Worm (Caenorhabditis elegans) whole organism, L2 larva: ENCODE results near the gene sup-10.
A peak's percentile ranks its signal among the peaks of the same experiment; 100 is the strongest.

ENCODE experiments used
- C34F6.9 ChIP-seq: fragments of 150-350 bp; optimal IDR thresholded peaks from 2 replicates; lab custom pipeline; 2014; ENCODE audit warnings: missing biosample characterization, missing genetic modification characterization
- F13H6.1 ChIP-seq: sonication (generic microtip); optimal IDR thresholded peaks from 2 replicates; lab custom pipeline; 2016; ENCODE audit warnings: missing genetic modification characterization, missing compliant biosample characterization
- Y55F3AM.14 ChIP-seq: fragments of 200-800 bp; sonication (Bioruptor generic); optimal IDR thresholded peaks from 2 replicates; lab custom pipeline; 2018; ENCODE audit warnings: mild to moderate bottlenecking, missing genetic modification characterization, missing compliant biosample characterization
- ZK546.5 ChIP-seq: sonication (generic microtip); optimal IDR thresholded peaks from 2 replicates; lab custom pipeline; 2017; ENCODE audit warnings: missing biosample characterization, missing genetic modification characterization
- aly-2 ChIP-seq: fragments of 150-350 bp; optimal IDR thresholded peaks from 2 replicates; lab custom pipeline; 2014; ENCODE audit warnings: missing biosample characterization, missing genetic modification characterization
- ama-1 ChIP-seq: fragments of 150-350 bp; optimal IDR thresholded peaks from 2 replicates; lab custom pipeline; 2018; ENCODE audit warnings: inconsistent platforms
- blmp-1 ChIP-seq: sonication (generic microtip); optimal IDR thresholded peaks from 2 replicates; lab custom pipeline; 2017; ENCODE audit warnings: missing genetic modification characterization, mild to moderate bottlenecking, missing compliant biosample characterization, antibody characterized with exemption, moderate library complexity; ENCODE audit not compliant: insufficient read depth
- ceh-16 ChIP-seq: fragments of 150-350 bp; optimal IDR thresholded peaks from 2 replicates; lab custom pipeline; 2014; ENCODE audit warnings: missing biosample characterization, missing genetic modification characterization
- ceh-82 ChIP-seq: fragments of 150-350 bp; optimal IDR thresholded peaks from 2 replicates; lab custom pipeline; 2014; ENCODE audit warnings: missing biosample characterization, missing genetic modification characterization
- crh-2 ChIP-seq: sonication (generic microtip); optimal IDR thresholded peaks from 2 replicates; lab custom pipeline; 2017; ENCODE audit warnings: missing biosample characterization, missing genetic modification characterization
- dmd-4 ChIP-seq: sonication (generic microtip); optimal IDR thresholded peaks from 2 replicates; lab custom pipeline; 2017; ENCODE audit warnings: missing biosample characterization, missing genetic modification characterization
- egl-27 ChIP-seq: sonication (generic microtip); optimal IDR thresholded peaks from 3 replicates; lab custom pipeline; 2017; ENCODE audit warnings: missing biosample characterization, missing genetic modification reagents, missing genetic modification characterization
- elt-1 ChIP-seq: fragments of 150-350 bp; optimal IDR thresholded peaks from 2 replicates; lab custom pipeline; 2014; ENCODE audit warnings: missing biosample characterization, missing genetic modification characterization
- fos-1 ChIP-seq: fragments of 150-350 bp; optimal IDR thresholded peaks from 2 replicates; lab custom pipeline; 2014; ENCODE audit warnings: missing biosample characterization, missing genetic modification characterization
- gmeb-1 ChIP-seq: fragments of 150-350 bp; optimal IDR thresholded peaks from 2 replicates; lab custom pipeline; 2014; ENCODE audit warnings: missing biosample characterization, missing genetic modification characterization
- lin-13 ChIP-seq: fragments of 150-350 bp; optimal IDR thresholded peaks from 2 replicates; lab custom pipeline; 2014; ENCODE audit warnings: missing biosample characterization, missing genetic modification reagents, missing genetic modification characterization
- lsy-2 ChIP-seq, 2 experiments: fragments of 150-350 bp in 1 of 2; sonication (generic microtip) in 1 of 2; optimal IDR thresholded peaks; 2 replicates each; lab custom pipeline; 2014 to 2017; ENCODE audit warnings: missing biosample characterization in 2 of 2, missing genetic modification characterization in 2 of 2
- mbf-1 ChIP-seq: sonication (generic microtip); optimal IDR thresholded peaks from 2 replicates; lab custom pipeline; 2017; ENCODE audit warnings: missing biosample characterization, missing genetic modification characterization
- mdl-1 ChIP-seq, 2 experiments: fragments of 150-350 bp in 1 of 2; sonication (generic microtip) in 1 of 2; optimal IDR thresholded peaks; 2 replicates each; lab custom pipeline; 2017; ENCODE audit warnings: missing biosample characterization in 2 of 2, missing genetic modification characterization in 2 of 2
- nhr-11 ChIP-seq: fragments of 150-350 bp; optimal IDR thresholded peaks from 2 replicates; lab custom pipeline; 2014; ENCODE audit warnings: missing biosample characterization, missing genetic modification characterization
- nhr-12 ChIP-seq: fragments of 150-350 bp; optimal IDR thresholded peaks from 2 replicates; lab custom pipeline; 2014; ENCODE audit warnings: missing biosample characterization, missing genetic modification characterization
- nhr-21 ChIP-seq: fragments of 150-350 bp; optimal IDR thresholded peaks from 2 replicates; lab custom pipeline; 2014; ENCODE audit warnings: missing biosample characterization, missing genetic modification characterization
- nhr-23 ChIP-seq: fragments of 150-350 bp; optimal IDR thresholded peaks from 2 replicates; lab custom pipeline; 2014; ENCODE audit warnings: missing biosample characterization, missing genetic modification reagents, missing genetic modification characterization
- nhr-6 ChIP-seq: fragments of 150-350 bp; optimal IDR thresholded peaks from 2 replicates; lab custom pipeline; 2014; ENCODE audit warnings: missing biosample characterization, missing genetic modification characterization
- nhr-77 ChIP-seq: fragments of 150-350 bp; optimal IDR thresholded peaks from 2 replicates; lab custom pipeline; 2014; ENCODE audit warnings: missing biosample characterization, missing genetic modification characterization
- peb-1 ChIP-seq: fragments of 150-350 bp; optimal IDR thresholded peaks from 2 replicates; lab custom pipeline; 2014; ENCODE audit warnings: missing biosample characterization, missing genetic modification characterization
- sem-4 ChIP-seq: fragments of 150-350 bp; optimal IDR thresholded peaks from 2 replicates; lab custom pipeline; 2014; ENCODE audit warnings: missing biosample characterization, missing genetic modification reagents, missing genetic modification characterization
- skn-1 ChIP-seq: sonication (generic microtip); optimal IDR thresholded peaks from 2 replicates; lab custom pipeline; 2017; ENCODE audit warnings: missing biosample characterization, missing genetic modification characterization
- sma-9 ChIP-seq, 2 experiments: fragments of 150-350 bp in 1 of 2; sonication (generic microtip) in 1 of 2; optimal IDR thresholded peaks; 2 replicates each; lab custom pipeline; 2014 to 2016; ENCODE audit warnings: missing genetic modification characterization in 2 of 2, mild to moderate bottlenecking in 1 of 2, missing biosample characterization in 1 of 2, missing compliant biosample characterization in 1 of 2, missing genetic modification reagents in 1 of 2, moderate library complexity in 1 of 2
- snpc-4 ChIP-seq: fragments of 150-350 bp; optimal IDR thresholded peaks from 2 replicates; lab custom pipeline; 2014; ENCODE audit warnings: missing biosample characterization, missing genetic modification characterization
- unc-55 ChIP-seq: fragments of 150-350 bp; sonication (generic microtip); optimal IDR thresholded peaks from 3 replicates; lab custom pipeline; 2014; ENCODE audit warnings: missing biosample characterization, missing genetic modification reagents, missing genetic modification characterization
- unc-62 ChIP-seq: fragments of 150-350 bp; optimal IDR thresholded peaks from 2 replicates; lab custom pipeline; 2014; ENCODE audit warnings: missing biosample characterization, missing genetic modification reagents, missing genetic modification characterization
- zag-1 ChIP-seq: fragments of 150-350 bp; optimal IDR thresholded peaks from 2 replicates; lab custom pipeline; 2014; ENCODE audit warnings: missing biosample characterization, missing genetic modification characterization
- ztf-1 ChIP-seq: fragments of 200-800 bp; sonication (Bioruptor generic); conservative IDR thresholded peaks from 2 replicates; pipeline ENCODE4 v1.3.6; 2022; ENCODE audit warnings: missing genetic modification characterization, missing compliant biosample characterization
- ztf-4 ChIP-seq: fragments of 150-350 bp; optimal IDR thresholded peaks from 2 replicates; lab custom pipeline; 2014; ENCODE audit warnings: missing biosample characterization, missing genetic modification characterization

The sup-10 gene

ce11 chrX:17521425-17521824 lies 6.7 kb upstream of the sup-10 start:
- TF ChIP-seq fos-1 (tag; lab: Kevin White, UChicago) (no peak), peb-1 (tag; lab: Kevin White, UChicago) (no peak), mdl-1 (tag; optimal IDR thresholded peaks at IDR 0.05; lab: Kevin White, UChicago) (peak in 1 of 2 experiments; percentile 29), ceh-82 (tag; lab: Kevin White, UChicago) (no peak), elt-1 (tag; lab: Kevin White, UChicago) (no peak), lsy-2 (tag; optimal IDR thresholded peaks at IDR 0.05; lab: Kevin White, UChicago) (peak in 1 of 2 experiments; percentile 8), mbf-1 (tag; lab: Kevin White, UChicago) (no peak), nhr-21 (no peak), nhr-77 (tag; lab: Kevin White, UChicago) (no peak), sem-4 (tag; lab: Kevin White, UChicago) (peak; percentile 44), Y55F3AM.14 (GFP tag; lab: Kevin White, UChicago) (no peak), nhr-6 (no peak), unc-55 (GFP tag; lab: Kevin White, UChicago) (no peak), C34F6.9 (peak; percentile 19)

ce11 chrX:17527377-17527776 lies 767 bp upstream of the sup-10 start:
- TF ChIP-seq peb-1 (tag; lab: Kevin White, UChicago) (no peak), snpc-4 (tag; lab: Kevin White, UChicago) (no peak), ceh-16 (tag; lab: Kevin White, UChicago) (no peak), F13H6.1 (tag; lab: Kevin White, UChicago) (no peak), zag-1 (tag; lab: Kevin White, UChicago) (no peak), ZK546.5 (tag; lab: Kevin White, UChicago) (no peak), ztf-4 (tag; lab: Kevin White, UChicago) (no peak), fos-1 (tag; lab: Kevin White, UChicago) (no peak), egl-27 (tag; lab: Kevin White, UChicago) (no peak), ztf-1 (GFP tag; lab: Robert Waterston, UW) (no peak), aly-2 (no peak), elt-1 (tag; lab: Kevin White, UChicago) (no peak), Y55F3AM.14 (GFP tag; lab: Kevin White, UChicago) (no peak), unc-62 (GFP tag; lab: Kevin White, UChicago) (no peak)

ce11 chrX:17534014-17534465 lies 5.9 kb downstream of the sup-10 start, which contains the start of gene F31A3.3:
Gene F31A3.3, minus strand, starts transcription at chrX:17534064.
- TF ChIP-seq crh-2 (tag; lab: Kevin White, UChicago) (peak; percentile 5), nhr-12 (tag; lab: Kevin White, UChicago) (no peak), lin-13 (GFP tag; lab: Kevin White, UChicago) (no peak), nhr-21 (no peak), dmd-4 (no peak), blmp-1 (tag; lab: Kevin White, UChicago) (no peak), elt-1 (tag; lab: Kevin White, UChicago) (no peak), nhr-6 (no peak), zag-1 (tag; lab: Kevin White, UChicago) (no peak), gmeb-1 (tag; lab: Kevin White, UChicago) (peak; percentile 34), egl-27 (tag; lab: Kevin White, UChicago) (no peak), sma-9 (GFP tag; optimal IDR thresholded peaks at IDR 0.05; lab: Kevin White, UChicago) (peak; percentile 67), sma-9 (tag; optimal IDR thresholded peaks at IDR 0.05; lab: Kevin White, UChicago) (no peak), Y55F3AM.14 (GFP tag; lab: Kevin White, UChicago) (no peak), nhr-11 (no peak), fos-1 (tag; lab: Kevin White, UChicago) (peak; percentile 61), snpc-4 (tag; lab: Kevin White, UChicago) (no peak), lsy-2 (tag; optimal IDR thresholded peaks at IDR 0.05; lab: Kevin White, UChicago) (no peak), C34F6.9 (no peak), skn-1 (no peak), ZK546.5 (tag; lab: Kevin White, UChicago) (no peak), F13H6.1 (tag; lab: Kevin White, UChicago) (no peak), ceh-16 (tag; lab: Kevin White, UChicago) (no peak)

- TF ChIP-seq lsy-2 (tag; optimal IDR thresholded peaks at IDR 0.05; lab: Kevin White, UChicago) (peak in 1 of 2 experiments; percentile 16), snpc-4 (tag; lab: Kevin White, UChicago) (no peak), nhr-23 (tag; lab: Kevin White, UChicago) (no peak), ama-1 (lab: Kevin White, UChicago) (no peak), aly-2 (no peak), mbf-1 (tag; lab: Kevin White, UChicago) (no peak), unc-55 (GFP tag; lab: Kevin White, UChicago) (peak; percentile 26), sma-9 (GFP tag; optimal IDR thresholded peaks at IDR 0.05; lab: Kevin White, UChicago) (peak; percentile 16), sma-9 (tag; optimal IDR thresholded peaks at IDR 0.05; lab: Kevin White, UChicago) (no peak)
These were observed 6.7 kb downstream of the sup-10 start for ce11 chrX:17534877-17535276.
